Worm (Caenorhabditis elegans): ENCODE measurements around the gene C06G3.3.

Gene C06G3.3

ce11 chrIV:7025835-7026234, 10.1 kb upstream of the C06G3.3 start:
- TF ChIP-seq ref-1 (GFP tag; conservative IDR thresholded peaks at IDR 0.05): no peak
- no peak for TF ChIP-seq ztf-29 (GFP tag; IDR thresholded peaks at IDR 0.05)
- TF ChIP-seq tab-1 (GFP tag; IDR thresholded peaks at IDR 0.05): no peak
- TF ChIP-seq ztf-23 (GFP tag; IDR thresholded peaks at IDR 0.05): no peak
- TF ChIP-seq T22C8.4 (GFP tag; IDR thresholded peaks at IDR 0.05): no peak
- TF ChIP-seq klf-2 (GFP tag; conservative IDR thresholded peaks at IDR 0.05): no peak
- no peak for TF ChIP-seq flt-1 (GFP tag; IDR thresholded peaks at IDR 0.05)
- TF ChIP-seq cog-1 (tag; optimal IDR thresholded peaks at IDR 0.05): no peak
- TF ChIP-seq med-1 (GFP tag; optimal IDR thresholded peaks at IDR 0.05; ENCODE audit: insufficient read depth): no peak

- TF ChIP-seq med-1 (GFP tag; optimal IDR thresholded peaks at IDR 0.05; ENCODE audit: insufficient read depth) (no peak), ref-1 (GFP tag; conservative IDR thresholded peaks at IDR 0.05) (no peak)
Observed at ce11 chrIV:7031019-7031418, 4.9 kb upstream of the C06G3.3 start.

- TF ChIP-seq ztf-29 (GFP tag; IDR thresholded peaks at IDR 0.05): no peak
- no peak for TF ChIP-seq ztf-23 (GFP tag; IDR thresholded peaks at IDR 0.05)
- TF ChIP-seq ref-1 (GFP tag; conservative IDR thresholded peaks at IDR 0.05): no peak
Observed at ce11 chrIV:7032459-7032858, 3.5 kb upstream of the C06G3.3 start, which contains the start of gene C06G3.8. Gene C06G3.8 (minus strand): TSS chrIV:7032559.

ce11 chrIV:7036790-7037189, 867 bp downstream of the C06G3.3 start, which contains the start of gene ufl-1:
Gene ufl-1 (minus strand): TSS chrIV:7036859.
- TF ChIP-seq ztf-23 (GFP tag; IDR thresholded peaks at IDR 0.05): no peak
- no peak for TF ChIP-seq T22C8.4 (GFP tag; IDR thresholded peaks at IDR 0.05)
- no peak for TF ChIP-seq ref-1 (GFP tag; conservative IDR thresholded peaks at IDR 0.05)
- no peak for TF ChIP-seq med-1 (GFP tag; optimal IDR thresholded peaks at IDR 0.05; ENCODE audit: insufficient read depth)

ce11 chrIV:7039476-7040261, 3.7 kb downstream of the C06G3.3 start, which contains the start of the genes cogc-2 and klp-18:
Gene cogc-2 (minus strand): TSS chrIV:7039580.
Gene klp-18 (plus strand): TSS chrIV:7040211.
- TF ChIP-seq ztf-23 (GFP tag; IDR thresholded peaks at IDR 0.05) (peak; percentile 73; the same call in 1 of the 2 replicates), med-1 (GFP tag; optimal IDR thresholded peaks at IDR 0.05; ENCODE audit: insufficient read depth) (peak; percentile 67), cog-1 (tag; optimal IDR thresholded peaks at IDR 0.05) (peak; percentile 61), ref-1 (GFP tag; conservative IDR thresholded peaks at IDR 0.05) (no peak), ztf-29 (GFP tag; IDR thresholded peaks at IDR 0.05) (peak; percentile 71), klf-2 (GFP tag; conservative IDR thresholded peaks at IDR 0.05) (no peak), T22C8.4 (GFP tag; IDR thresholded peaks at IDR 0.05) (no peak), tab-1 (GFP tag; IDR thresholded peaks at IDR 0.05) (peak; percentile 80), flt-1 (GFP tag; IDR thresholded peaks at IDR 0.05) (peak; percentile 73; the same call in 1 of the 2 replicates)

- TF ChIP-seq ztf-29 (GFP tag; IDR thresholded peaks at IDR 0.05) (no peak), tab-1 (GFP tag; IDR thresholded peaks at IDR 0.05) (no peak), flt-1 (GFP tag; IDR thresholded peaks at IDR 0.05) (no peak), ref-1 (GFP tag; conservative IDR thresholded peaks at IDR 0.05) (no peak), ztf-23 (GFP tag; IDR thresholded peaks at IDR 0.05) (no peak), T22C8.4 (GFP tag; IDR thresholded peaks at IDR 0.05) (no peak), cog-1 (tag; optimal IDR thresholded peaks at IDR 0.05) (no peak), klf-2 (GFP tag; conservative IDR thresholded peaks at IDR 0.05) (no peak), med-1 (GFP tag; optimal IDR thresholded peaks at IDR 0.05; ENCODE audit: insufficient read depth) (no peak)
Observed at ce11 chrIV:7043430-7043829, 7.5 kb downstream of the C06G3.3 start.

- TF ChIP-seq ref-1 (GFP tag; conservative IDR thresholded peaks at IDR 0.05) (no peak), T22C8.4 (GFP tag; IDR thresholded peaks at IDR 0.05) (no peak), flt-1 (GFP tag; IDR thresholded peaks at IDR 0.05) (no peak), ztf-23 (GFP tag; IDR thresholded peaks at IDR 0.05) (no peak), klf-2 (GFP tag; conservative IDR thresholded peaks at IDR 0.05) (no peak), ztf-29 (GFP tag; IDR thresholded peaks at IDR 0.05) (no peak), tab-1 (GFP tag; IDR thresholded peaks at IDR 0.05) (no peak), med-1 (GFP tag; optimal IDR thresholded peaks at IDR 0.05; ENCODE audit: insufficient read depth) (no peak), cog-1 (tag; optimal IDR thresholded peaks at IDR 0.05) (no peak)
Observed at ce11 chrIV:7044552-7045139, 8.7 kb downstream of the C06G3.3 start, which contains the start of gene tin-9.1. Gene tin-9.1 (minus strand): TSS chrIV:7044602.

ce11 chrIV:7045362-7045936, 9.5 kb downstream of the C06G3.3 start:
- no peak for TF ChIP-seq ref-1 (GFP tag; conservative IDR thresholded peaks at IDR 0.05)
- no peak for TF ChIP-seq ztf-23 (GFP tag; IDR thresholded peaks at IDR 0.05)
- TF ChIP-seq ztf-29 (GFP tag; IDR thresholded peaks at IDR 0.05): no peak
- no peak for TF ChIP-seq T22C8.4 (GFP tag; IDR thresholded peaks at IDR 0.05)
- no peak for TF ChIP-seq cog-1 (tag; optimal IDR thresholded peaks at IDR 0.05)
- TF ChIP-seq klf-2 (GFP tag; conservative IDR thresholded peaks at IDR 0.05): no peak
- TF ChIP-seq med-1 (GFP tag; optimal IDR thresholded peaks at IDR 0.05; ENCODE audit: insufficient read depth): no peak
- no peak for TF ChIP-seq tab-1 (GFP tag; IDR thresholded peaks at IDR 0.05)
- TF ChIP-seq flt-1 (GFP tag; IDR thresholded peaks at IDR 0.05): no peak

- TF ChIP-seq cog-1 (tag; optimal IDR thresholded peaks at IDR 0.05) (no peak), tab-1 (GFP tag; IDR thresholded peaks at IDR 0.05) (no peak), med-1 (GFP tag; optimal IDR thresholded peaks at IDR 0.05; ENCODE audit: insufficient read depth) (no peak), ref-1 (GFP tag; conservative IDR thresholded peaks at IDR 0.05) (no peak), ztf-29 (GFP tag; IDR thresholded peaks at IDR 0.05) (no peak)
Observed at ce11 chrIV:7046641-7047361, 10.9 kb downstream of the C06G3.3 start.
